Worm (Caenorhabditis elegans) whole organism, mixed stage, embryonic: Measurements from ENCODE around the gene srx-82.

ENCODE experiments used
- blmp-1 ChIP-seq: fragments of 150-350 bp; optimal IDR thresholded peaks from 2 replicates; lab custom pipeline; 2014; ENCODE audit warnings: missing biosample characterization, missing genetic modification characterization
- elt-1 ChIP-seq: sonication (generic microtip); optimal IDR thresholded peaks from 2 replicates; lab custom pipeline; 2017; ENCODE audit warnings: missing genetic modification characterization, mild to moderate bottlenecking, missing compliant biosample characterization, antibody characterized with exemption, moderate library complexity, borderline replicate concordance; ENCODE audit not compliant: insufficient read depth
- elt-3 ChIP-seq: fragments of 150-350 bp; optimal IDR thresholded peaks from 2 replicates; lab custom pipeline; 2014; ENCODE audit warnings: missing biosample characterization, missing genetic modification characterization
- lin-13 ChIP-seq: fragments of 150-350 bp; optimal IDR thresholded peaks from 2 replicates; lab custom pipeline; 2014; ENCODE audit warnings: missing biosample characterization, missing genetic modification characterization
- mep-1 ChIP-seq: fragments of 150-350 bp; optimal IDR thresholded peaks from 2 replicates; lab custom pipeline; 2017; ENCODE audit warnings: missing biosample characterization, missing genetic modification reagents, missing genetic modification characterization, inconsistent platforms
- nhr-12 ChIP-seq: fragments of 150-350 bp; optimal IDR thresholded peaks from 2 replicates; lab custom pipeline; 2014; ENCODE audit warnings: missing biosample characterization, missing genetic modification characterization
- pha-4 ChIP-seq: fragments of 150-350 bp; optimal IDR thresholded peaks from 2 replicates; lab custom pipeline; 2018; ENCODE audit warnings: missing biosample characterization, missing genetic modification reagents, missing genetic modification characterization
- snpc-4 ChIP-seq: fragments of 150-350 bp; optimal IDR thresholded peaks from 2 replicates; lab custom pipeline; 2014; ENCODE audit warnings: missing biosample characterization, missing genetic modification characterization
- sptf-1 ChIP-seq: sonication (generic microtip); optimal IDR thresholded peaks from 2 replicates; lab custom pipeline; 2017; ENCODE audit warnings: mild to moderate bottlenecking, missing genetic modification characterization, moderate library complexity, missing compliant biosample characterization
- unc-62 ChIP-seq: fragments of 150-350 bp; optimal IDR thresholded peaks from 2 replicates; lab custom pipeline; 2014; ENCODE audit warnings: missing biosample characterization, missing genetic modification reagents, missing genetic modification characterization

ce11 chrV:11627837-11628236 is 38.3 kb downstream of the srx-82 start:
- TF ChIP-seq elt-3 (tag; lab: Kevin White, UChicago) (no peak), unc-62 (GFP tag; lab: Kevin White, UChicago) (no peak), elt-1 (tag; lab: Kevin White, UChicago) (no peak), nhr-12 (tag; lab: Kevin White, UChicago) (no peak), snpc-4 (tag; lab: Kevin White, UChicago) (no peak), lin-13 (tag; lab: Kevin White, UChicago) (no peak), sptf-1 (tag; lab: Kevin White, UChicago) (no peak), pha-4 (no peak), mep-1 (tag; lab: Kevin White, UChicago) (no peak), blmp-1 (no peak)
